Fruit fly (Drosophila melanogaster) whole organism, prepupa: ENCODE data around the gene CG34462.

Source experiments
- Blimp-1 ChIP-seq: fragments of 200-800 bp; sonication (Bioruptor generic); optimal IDR thresholded peaks from 3 replicates; lab custom pipeline; 2017; ENCODE audit warnings: missing biosample characterization, missing genetic modification characterization, mild to moderate bottlenecking, moderate library complexity, missing genetic modification reagents
- CG10631 ChIP-seq: fragments of 200-800 bp; sonication (Bioruptor generic); optimal IDR thresholded peaks from 2 replicates; lab custom pipeline; 2016; ENCODE audit warnings: missing biosample characterization, missing genetic modification characterization
- CG10669 ChIP-seq: fragments of 200-800 bp; sonication (Bioruptor generic); optimal IDR thresholded peaks from 3 replicates; lab custom pipeline; 2018; ENCODE audit warnings: missing biosample characterization, mild to moderate bottlenecking, missing genetic modification characterization, moderate library complexity
- CG11762 ChIP-seq: fragments of 200-800 bp; sonication (Bioruptor generic); optimal IDR thresholded peaks from 3 replicates; lab custom pipeline; 2016; ENCODE audit warnings: missing biosample characterization, missing genetic modification characterization; ENCODE audit not compliant: insufficient read depth
- CG11902 ChIP-seq: fragments of 200-800 bp; sonication (Bioruptor generic); optimal IDR thresholded peaks from 3 replicates; lab custom pipeline; 2016; ENCODE audit warnings: missing biosample characterization, missing genetic modification characterization
- CG15336 ChIP-seq: fragments of 200-800 bp; sonication (Bioruptor generic); IDR thresholded peaks from 2 replicates; pipeline ENCODE4 v1.3.6; 2022; ENCODE audit warnings: missing biosample characterization, missing genetic modification characterization
- CG1621 ChIP-seq: fragments of 200-800 bp; sonication (Bioruptor generic); optimal IDR thresholded peaks from 3 replicates; lab custom pipeline; 2018; ENCODE audit warnings: missing biosample characterization, mild to moderate bottlenecking, missing genetic modification characterization
- CG16779 ChIP-seq: fragments of 200-800 bp; sonication (Bioruptor generic); optimal IDR thresholded peaks from 3 replicates; lab custom pipeline; 2017; ENCODE audit warnings: missing biosample characterization, mild to moderate bottlenecking, missing genetic modification characterization
- CG3032 ChIP-seq: fragments of 200-800 bp; optimal IDR thresholded peaks from 2 replicates; lab custom pipeline; 2019; ENCODE audit warnings: missing biosample characterization, mild to moderate bottlenecking, missing genetic modification characterization, moderate library complexity
- CG31627 ChIP-seq: fragments of 200-800 bp; sonication (Bioruptor generic); optimal IDR thresholded peaks from 3 replicates; lab custom pipeline; 2016; ENCODE audit warnings: missing biosample characterization, missing genetic modification characterization
- CG32006 ChIP-seq: fragments of 200-800 bp; sonication (Bioruptor generic); optimal IDR thresholded peaks from 3 replicates; lab custom pipeline; 2017; ENCODE audit warnings: missing biosample characterization, mild to moderate bottlenecking, missing genetic modification characterization
- CG34406 ChIP-seq: fragments of 200-800 bp; sonication (Bioruptor generic); optimal IDR thresholded peaks from 3 replicates; lab custom pipeline; 2016; ENCODE audit warnings: missing biosample characterization, missing genetic modification characterization
- CG4318 ChIP-seq: fragments of 200-800 bp; sonication (Bioruptor generic); optimal IDR thresholded peaks from 3 replicates; lab custom pipeline; 2017; ENCODE audit warnings: missing biosample characterization, mild to moderate bottlenecking, missing genetic modification characterization
- CG6163 ChIP-seq: fragments of 200-800 bp; sonication (Bioruptor generic); IDR thresholded peaks from 3 replicates; pipeline ENCODE4 v1.3.6; 2022; ENCODE audit warnings: missing biosample characterization, missing genetic modification characterization
- CG6792 ChIP-seq: fragments of 200-800 bp; sonication (Bioruptor generic); optimal IDR thresholded peaks from 3 replicates; lab custom pipeline; 2016; ENCODE audit warnings: missing biosample characterization, missing genetic modification characterization
- CG6854 ChIP-seq: fragments of 200-800 bp; sonication (Bioruptor generic); optimal IDR thresholded peaks from 2 replicates; lab custom pipeline; 2017; ENCODE audit warnings: missing biosample characterization, mild to moderate bottlenecking, missing genetic modification characterization
- CG7368 ChIP-seq: fragments of 200-800 bp; sonication (Bioruptor generic); optimal IDR thresholded peaks from 3 replicates; lab custom pipeline; 2016; ENCODE audit warnings: missing biosample characterization, missing genetic modification characterization
- CG8119 ChIP-seq: fragments of 200-800 bp; sonication (Bioruptor generic); IDR thresholded peaks from 3 replicates; pipeline ENCODE4 v1.3.6; 2022; ENCODE audit warnings: missing biosample characterization, missing genetic modification characterization
- CG8319 ChIP-seq: fragments of 200-800 bp; sonication (Bioruptor generic); optimal IDR thresholded peaks from 3 replicates; lab custom pipeline; 2016; ENCODE audit warnings: missing biosample characterization, missing genetic modification characterization
- CG9139 ChIP-seq: fragments of 200-800 bp; sonication (Bioruptor generic); optimal IDR thresholded peaks from 3 replicates; lab custom pipeline; 2017; ENCODE audit warnings: missing biosample characterization, mild to moderate bottlenecking, missing genetic modification characterization
- Eip75B ChIP-seq: fragments of 200-800 bp; sonication (Bioruptor generic); optimal IDR thresholded peaks from 3 replicates; lab custom pipeline; 2016; ENCODE audit warnings: missing biosample characterization, missing genetic modification characterization
- Eip78C ChIP-seq: fragments of 200-800 bp; sonication (Bioruptor generic); peaks from one replicate; lab custom pipeline; 2016; ENCODE audit warnings: missing biosample characterization, missing genetic modification characterization
- Eip93F ChIP-seq: fragments of 200-800 bp; sonication (Bioruptor generic); optimal IDR thresholded peaks from 2 replicates; lab custom pipeline; 2016; ENCODE audit warnings: missing biosample characterization, mild to moderate bottlenecking, missing genetic modification characterization
- Ets21C ChIP-seq: fragments of 200-800 bp; sonication (Bioruptor generic); optimal IDR thresholded peaks from 3 replicates; lab custom pipeline; 2016; ENCODE audit warnings: missing biosample characterization, missing genetic modification characterization
- Ets96B ChIP-seq: fragments of 200-800 bp; optimal IDR thresholded peaks from 2 replicates; lab custom pipeline; 2019; ENCODE audit warnings: missing biosample characterization, mild to moderate bottlenecking, missing genetic modification characterization, moderate library complexity
- Gug ChIP-seq: fragments of 200-800 bp; sonication (Bioruptor generic); IDR thresholded peaks from 2 replicates; pipeline ENCODE4 v1.3.6; 2022; ENCODE audit warnings: missing biosample characterization, missing genetic modification characterization
- Lpt ChIP-seq: fragments of 200-800 bp; sonication (Bioruptor generic); optimal IDR thresholded peaks from 3 replicates; lab custom pipeline; 2016; ENCODE audit warnings: missing biosample characterization, missing genetic modification characterization
- Met ChIP-seq: fragments of 200-800 bp; sonication (Bioruptor generic); optimal IDR thresholded peaks from 3 replicates; lab custom pipeline; 2016; ENCODE audit warnings: missing biosample characterization, missing genetic modification characterization
- OdsH ChIP-seq: fragments of 200-800 bp; sonication (Bioruptor generic); optimal IDR thresholded peaks from 3 replicates; lab custom pipeline; 2016; ENCODE audit warnings: missing biosample characterization, missing genetic modification characterization
- Smox ChIP-seq: fragments of 200-800 bp; sonication (Bioruptor generic); optimal IDR thresholded peaks from 3 replicates; lab custom pipeline; 2016; ENCODE audit warnings: missing biosample characterization, missing genetic modification characterization
- Sox102F ChIP-seq: fragments of 200-800 bp; sonication (Bioruptor generic); optimal IDR thresholded peaks from 2 replicates; lab custom pipeline; 2016; ENCODE audit warnings: missing biosample characterization, mild to moderate bottlenecking, missing genetic modification characterization
- Sox14 ChIP-seq: fragments of 200-800 bp; sonication (Bioruptor generic); optimal IDR thresholded peaks from 3 replicates; lab custom pipeline; 2016; ENCODE audit warnings: missing biosample characterization, missing genetic modification characterization
- acj6 ChIP-seq: fragments of 200-800 bp; sonication (Bioruptor generic); optimal IDR thresholded peaks from 3 replicates; lab custom pipeline; 2016; ENCODE audit warnings: missing biosample characterization, missing genetic modification characterization
- cyc ChIP-seq: fragments of 200-800 bp; sonication (Bioruptor generic); optimal IDR thresholded peaks from 3 replicates; lab custom pipeline; 2016; ENCODE audit warnings: missing biosample characterization, missing genetic modification characterization
- dac ChIP-seq: fragments of 200-800 bp; sonication (Bioruptor generic); optimal IDR thresholded peaks from 2 replicates; lab custom pipeline; 2017; ENCODE audit warnings: missing biosample characterization, mild to moderate bottlenecking, missing genetic modification characterization
- dsx ChIP-seq: fragments of 200-800 bp; optimal IDR thresholded peaks from 3 replicates; lab custom pipeline; 2019; ENCODE audit warnings: missing biosample characterization, mild to moderate bottlenecking, missing genetic modification characterization, moderate library complexity; ENCODE audit not compliant: poor library complexity, severe bottlenecking
- eg ChIP-seq: fragments of 200-800 bp; sonication (Bioruptor generic); IDR thresholded peaks from 3 replicates; pipeline ENCODE4 v1.3.6; 2022; ENCODE audit warnings: missing biosample characterization, missing genetic modification characterization
- esn ChIP-seq: fragments of 200-800 bp; sonication (Bioruptor generic); optimal IDR thresholded peaks from 2 replicates; lab custom pipeline; 2016; ENCODE audit warnings: missing biosample characterization, mild to moderate bottlenecking, missing genetic modification characterization, moderate library complexity
- fd59A ChIP-seq: fragments of 200-800 bp; sonication (Bioruptor generic); optimal IDR thresholded peaks from 2 replicates; lab custom pipeline; 2017; ENCODE audit warnings: missing biosample characterization, mild to moderate bottlenecking, missing genetic modification characterization, missing genetic modification reagents
- fd85E ChIP-seq: fragments of 200-800 bp; sonication (Bioruptor generic); optimal IDR thresholded peaks from 3 replicates; lab custom pipeline; 2016; ENCODE audit warnings: missing biosample characterization, missing genetic modification characterization
- fkh ChIP-seq: fragments of 200-800 bp; sonication (Bioruptor generic); optimal IDR thresholded peaks from 3 replicates; lab custom pipeline; 2017; ENCODE audit warnings: missing biosample characterization, mild to moderate bottlenecking, missing genetic modification characterization, moderate library complexity
- pdm3 ChIP-seq: fragments of 200-800 bp; sonication (Bioruptor generic); optimal IDR thresholded peaks from 3 replicates; lab custom pipeline; 2016; ENCODE audit warnings: missing biosample characterization, missing genetic modification characterization
- salr ChIP-seq, 2 experiments: fragments of 200-800 bp; sonication (Bioruptor generic); optimal IDR thresholded peaks; 3 replicates each; lab custom pipeline; 2016 to 2018; ENCODE audit warnings: missing biosample characterization in 2 of 2, missing genetic modification characterization in 2 of 2, mild to moderate bottlenecking in 1 of 2
- svp ChIP-seq: fragments of 200-800 bp; sonication (Bioruptor generic); peaks from one replicate; lab custom pipeline; 2016; ENCODE audit warnings: missing biosample characterization, missing genetic modification characterization
- topi ChIP-seq: fragments of 200-800 bp; sonication (Bioruptor generic); optimal IDR thresholded peaks from 3 replicates; lab custom pipeline; 2016; ENCODE audit warnings: missing biosample characterization, missing genetic modification characterization

The CG34462 gene

dm6 chr3L:8320105-8320813, 8.1 kb upstream of the CG34462 start, which contains the start of gene CG13670 (continued):
- TF ChIP-seq eg (peak; percentile 64), acj6 (no peak), fd59A (no peak), CG6163 (GFP tag; lab: Robert Waterston, UW) (peak; percentile 62; the same call in 2 of the 3 replicates), dac (GFP tag; lab: Kevin White, UChicago) (no peak), CG11902 (peak; percentile 38), CG32006 (peak; percentile 36), Smox (GFP tag; lab: Kevin White, UChicago) (no peak), fd85E (no peak), CG1621 (no peak), CG6854 (GFP tag; lab: Kevin White, UChicago) (no peak), Gug (GFP tag; lab: Robert Waterston, UW) (no peak), Eip93F (GFP tag; lab: Kevin White, UChicago) (no peak), CG8119 (GFP tag; lab: Robert Waterston, UW) (peak; percentile 56; the same call in 1 of the 3 replicates), CG7368 (GFP tag; lab: Kevin White, UChicago) (peak; percentile 34), Eip78C (peak; percentile 68), cyc (peak; percentile 18), CG4318 (no peak), CG10631 (GFP tag; lab: Kevin White, UChicago) (no peak), pdm3 (GFP tag; lab: Kevin White, UChicago) (peak; percentile 18), Sox102F (no peak), CG8319 (GFP tag; lab: Kevin White, UChicago) (no peak), CG10669 (GFP tag; lab: Kevin White, UChicago) (no peak), Lpt (GFP tag; lab: Kevin White, UChicago) (no peak)

- TF ChIP-seq fkh (GFP tag; lab: Kevin White, UChicago) (no peak), svp (peak; percentile 2)
Observed at dm6 chr3L:8323817-8324216, 4.6 kb upstream of the CG34462 start.

dm6 chr3L:8325559-8325958, 2.8 kb upstream of the CG34462 start, which contains the start of gene CG34461:
TSS of gene CG34461 (plus strand) at chr3L:8325859.
- TF ChIP-seq topi (GFP tag; lab: Kevin White, UChicago) (no peak), CG6163 (GFP tag; lab: Robert Waterston, UW) (no peak), CG6792 (GFP tag; lab: Kevin White, UChicago) (no peak), Met (no peak), CG15336 (GFP tag; lab: Robert Waterston, UW) (no peak), esn (GFP tag; lab: Kevin White, UChicago) (no peak), CG16779 (tag; lab: Kevin White, UChicago) (no peak), Ets21C (no peak), Smox (GFP tag; lab: Kevin White, UChicago) (no peak)

- no peak for TF ChIP-seq CG31627
- peak; percentile 12 for TF ChIP-seq Eip78C
Observed at dm6 chr3L:8329005-8329404, 622 bp downstream of the CG34462 start.

dm6 chr3L:8331414-8331813, 3.0 kb downstream of the CG34462 start:
- TF ChIP-seq CG1621 = no peak
- no peak for TF ChIP-seq CG9139 (GFP tag; lab: Kevin White, UChicago)
- no peak for TF ChIP-seq Eip75B
- no peak for TF ChIP-seq CG34406 (GFP tag; lab: Kevin White, UChicago)
- TF ChIP-seq CG8319 (GFP tag; lab: Kevin White, UChicago) = no peak
- no peak for TF ChIP-seq CG15336 (GFP tag; lab: Robert Waterston, UW)
- TF ChIP-seq Sox14 (GFP tag; lab: Kevin White, UChicago) = no peak
- no peak for TF ChIP-seq CG6163 (GFP tag; lab: Robert Waterston, UW)
- TF ChIP-seq Blimp-1 (GFP tag; lab: Kevin White, UChicago) = no peak
- no peak for TF ChIP-seq CG11762 (GFP tag; lab: Kevin White, UChicago)
- TF ChIP-seq salr (GFP tag; optimal IDR thresholded peaks at IDR 0.05; lab: Kevin White, UChicago) = no peak
- TF ChIP-seq CG3032 (tag; lab: Kevin White, UChicago) = no peak
- TF ChIP-seq CG6854 (GFP tag; lab: Kevin White, UChicago) = no peak
- no peak for TF ChIP-seq CG31627
- no peak for TF ChIP-seq CG6792 (GFP tag; lab: Kevin White, UChicago)
- no peak for TF ChIP-seq dsx (GFP tag; lab: Kevin White, UChicago)
- no peak for TF ChIP-seq topi (GFP tag; lab: Kevin White, UChicago)
- TF ChIP-seq Ets96B (tag; lab: Kevin White, UChicago) = no peak
- no peak for TF ChIP-seq OdsH (GFP tag; lab: Kevin White, UChicago)
